Worm (Caenorhabditis elegans) whole organism, dauer: ENCODE measurements around the gene nas-31.

Source experiments
- unc-62 ChIP-seq: sonication (generic microtip); optimal IDR thresholded peaks from 2 replicates; lab custom pipeline; 2017; ENCODE audit warnings: missing biosample characterization, missing genetic modification reagents, missing genetic modification characterization

The nas-31 gene

DNA sequence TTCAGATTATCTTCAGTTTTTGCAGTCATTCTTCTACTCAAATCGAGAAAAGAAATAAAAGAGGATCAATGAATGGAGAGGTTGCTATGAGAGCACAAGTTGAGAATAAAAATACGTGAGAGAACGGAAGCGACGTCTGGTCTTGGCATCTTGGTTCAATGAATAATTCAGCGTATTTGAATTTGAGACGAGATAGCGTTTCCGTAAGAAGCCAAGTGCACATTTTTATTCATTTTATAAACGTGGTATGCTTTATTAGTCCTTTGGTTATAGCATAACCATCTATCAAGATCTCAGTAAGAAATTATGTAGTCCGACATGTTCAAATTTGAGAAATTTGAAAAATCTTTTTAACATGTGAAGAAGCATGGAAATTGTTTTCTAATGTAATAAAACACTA is 3.3 kb downstream of the nas-31 start, which contains the start of gene F58B4.2:
Gene F58B4.2 (minus strand): TSS at position 101 of the 400 bp plus-strand sequence.
- no peak for TF ChIP-seq unc-62 (GFP tag; lab: Kevin White, UChicago)

- TF ChIP-seq unc-62 (GFP tag; lab: Kevin White, UChicago), result no peak
Measured at ce11 chrV:10915922-10916321, 5.7 kb downstream of the nas-31 start.

- TF ChIP-seq unc-62 (GFP tag; lab: Kevin White, UChicago), result no peak
Measured at ce11 chrV:10909959-10910358, 11.7 kb downstream of the nas-31 start.

ce11 chrV:10909071-10909470 is 12.6 kb downstream of the nas-31 start, which contains the start of gene zzz-1:
TSS of gene zzz-1 (minus strand) at chrV:10909171.
- TF ChIP-seq unc-62 (GFP tag; lab: Kevin White, UChicago), result no peak

DNA sequence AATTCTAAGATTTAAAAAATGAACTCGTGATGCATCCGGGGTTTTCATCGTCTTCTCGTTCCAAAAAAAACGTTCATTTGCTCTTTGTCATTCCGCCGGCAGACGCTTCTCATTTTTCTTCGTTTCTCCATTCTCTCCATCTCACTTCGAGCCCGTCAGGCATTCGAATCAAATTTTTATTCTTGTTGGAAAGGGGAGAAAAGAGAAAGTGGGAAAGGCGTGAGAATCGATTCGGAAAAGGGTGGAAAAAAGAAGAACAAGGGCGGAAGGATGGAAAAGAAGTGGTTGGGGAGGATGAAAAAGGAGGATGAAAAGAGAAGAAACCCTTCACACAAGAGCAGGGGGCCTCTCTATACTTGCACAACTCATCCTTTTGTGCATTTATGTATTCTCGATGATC is 16.9 kb downstream of the nas-31 start:
- no peak for TF ChIP-seq unc-62 (GFP tag; lab: Kevin White, UChicago)

- TF ChIP-seq unc-62 (GFP tag; lab: Kevin White, UChicago), result no peak
Measured at ce11 chrV:10903748-10904147, 17.9 kb downstream of the nas-31 start, which contains the start of gene F32D8.15. TSS of gene F32D8.15 (plus strand) at chrV:10904048.

DNA sequence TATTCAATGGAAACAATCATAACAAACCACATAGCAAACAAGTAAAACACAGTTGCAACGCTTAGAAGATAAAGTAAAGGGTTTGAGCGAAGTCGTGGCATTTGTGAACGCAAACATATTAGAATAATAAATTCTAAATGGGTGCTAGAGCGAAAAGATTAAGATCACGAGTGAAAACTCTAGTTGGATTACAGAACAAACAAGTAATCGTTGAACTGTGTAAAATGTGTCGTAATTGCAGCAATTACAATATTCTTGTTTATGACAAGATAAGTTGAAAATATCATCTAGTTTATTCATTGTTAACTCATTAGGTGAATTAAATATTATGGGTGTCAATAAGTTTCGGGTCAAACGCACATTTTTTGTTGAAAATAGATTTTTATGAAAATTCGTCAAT is 19.0 kb downstream of the nas-31 start, which contains the start of gene F32D8.8:
Gene F32D8.8 (minus strand): TSS at position 101 of the 400 bp plus-strand sequence.
- TF ChIP-seq unc-62 (GFP tag; lab: Kevin White, UChicago), result no peak

DNA sequence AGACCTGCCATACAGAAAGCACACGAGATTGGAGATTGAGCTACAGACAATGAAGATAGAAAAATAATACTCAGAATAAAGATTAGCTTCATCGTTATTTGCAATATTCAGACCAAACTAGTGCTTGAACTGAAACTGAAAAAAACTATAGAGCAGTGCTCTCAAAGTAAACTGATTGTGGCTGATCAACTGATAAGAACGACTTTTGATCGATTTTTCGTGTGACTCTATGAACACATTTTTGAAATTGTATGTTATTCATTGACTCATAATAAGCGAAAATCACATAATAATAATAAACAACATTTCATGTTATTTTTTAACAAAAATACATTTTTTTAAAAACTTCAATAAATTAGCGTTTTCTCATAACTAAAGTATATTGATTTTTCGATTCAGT is 20.5 kb downstream of the nas-31 start, which contains the start of gene spp-16:
Gene spp-16 (minus strand): TSS at position 179 of the 400 bp plus-strand sequence.
- no peak for TF ChIP-seq unc-62 (GFP tag; lab: Kevin White, UChicago)

ce11 chrV:10898629-10899028 is 23.0 kb downstream of the nas-31 start:
- TF ChIP-seq unc-62 (GFP tag; lab: Kevin White, UChicago), result no peak

DNA sequence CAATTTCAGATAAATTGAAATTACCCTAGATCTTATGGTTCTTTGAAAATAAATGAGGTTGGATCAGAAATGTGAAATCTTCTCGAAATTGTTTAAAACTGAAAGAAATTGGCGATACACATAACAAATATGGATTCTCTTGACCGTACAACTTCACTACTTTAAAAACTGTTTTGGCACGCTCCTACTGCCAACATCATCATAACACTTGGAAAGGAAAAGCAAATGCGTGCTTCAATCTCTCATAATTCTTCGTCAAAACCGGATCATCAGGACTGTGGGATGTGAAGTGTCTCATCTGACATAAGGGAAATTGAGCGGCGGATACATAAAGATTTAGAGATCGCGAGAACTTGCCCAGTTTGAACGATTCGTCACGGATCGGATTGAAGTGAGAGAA is 23.5 kb downstream of the nas-31 start, which contains the start of gene F32D8.7:
Gene F32D8.7 (plus strand): TSS at position 329 of the 400 bp plus-strand sequence.
- no peak for TF ChIP-seq unc-62 (GFP tag; lab: Kevin White, UChicago)

ce11 chrV:10897172-10897571 is 24.5 kb downstream of the nas-31 start:
- TF ChIP-seq unc-62 (GFP tag; lab: Kevin White, UChicago), result no peak

DNA sequence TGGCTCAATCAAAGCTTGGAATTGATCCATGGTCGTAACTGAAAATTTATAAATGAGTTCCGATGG is 24.7 kb downstream of the nas-31 start, which contains the start of gene sec-61.G:
Gene sec-61.G (minus strand): TSS at position 38 of the 66 bp plus-strand sequence.
- no peak for TF ChIP-seq unc-62 (GFP tag; lab: Kevin White, UChicago)

DNA sequence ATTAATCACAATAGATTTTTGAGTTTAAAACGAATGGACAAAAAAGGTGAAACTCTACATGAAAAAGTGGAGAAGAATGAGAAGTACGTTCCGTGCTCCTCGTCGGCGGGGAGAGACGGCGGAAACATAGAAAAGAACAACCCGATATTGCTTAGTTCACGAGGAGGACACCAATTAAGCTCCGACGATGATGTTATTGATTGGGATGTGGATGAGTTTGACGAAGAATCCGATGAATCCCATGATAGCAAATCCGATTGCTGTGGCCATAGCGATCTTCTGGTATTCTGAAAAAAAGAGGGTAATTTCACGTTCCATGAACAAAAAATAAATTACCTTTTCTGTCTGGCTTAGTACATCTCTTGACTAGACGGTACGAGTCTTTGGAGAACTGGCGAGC is 24.9 kb downstream of the nas-31 start:
- TF ChIP-seq unc-62 (GFP tag; lab: Kevin White, UChicago), result no peak

DNA sequence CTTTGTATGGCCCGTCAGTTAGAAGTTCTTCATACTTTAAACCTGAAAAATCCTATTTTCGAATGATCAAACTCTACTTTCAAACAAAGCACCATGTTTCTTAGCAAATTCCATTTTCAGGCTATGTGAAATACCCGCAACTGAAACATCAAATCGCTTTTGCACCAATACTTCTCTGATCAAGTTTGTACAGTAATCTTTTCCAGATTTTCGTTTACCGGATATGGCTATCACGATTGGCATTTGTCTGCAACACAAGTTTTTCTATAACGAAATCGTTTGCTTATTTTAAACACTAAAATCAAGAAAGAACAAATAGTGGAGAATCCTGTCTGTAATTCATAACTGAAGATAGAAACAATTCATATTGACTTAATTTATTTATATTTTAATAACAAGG is 25.4 kb downstream of the nas-31 start, which contains the start of gene F32D8.13:
Gene F32D8.13 (minus strand): TSS at position 249 of the 400 bp plus-strand sequence.
- TF ChIP-seq unc-62 (GFP tag; lab: Kevin White, UChicago), result no peak

DNA sequence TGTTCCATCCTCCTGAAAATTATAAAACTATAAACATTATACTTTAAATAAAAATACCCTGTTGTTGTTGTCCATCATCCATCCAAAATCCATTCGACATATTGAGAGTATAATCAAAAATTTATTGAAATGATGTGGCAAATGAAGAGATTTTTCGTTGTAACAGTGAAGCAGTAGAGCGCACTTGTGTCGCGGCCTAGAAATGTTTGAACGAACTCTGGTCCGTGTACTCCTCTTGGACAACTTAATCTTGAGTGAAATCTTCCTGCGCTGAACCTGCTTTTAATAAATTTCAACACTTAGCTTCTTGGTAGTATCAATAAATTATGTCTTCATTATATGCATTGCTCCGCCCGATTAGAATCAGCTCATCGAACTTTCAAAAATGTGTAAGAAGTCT is 27.0 kb downstream of the nas-31 start, which contains the start of the genes F32D8.14 and F32D8.5:
Gene F32D8.14 (minus strand): TSS at position 188 of the 400 bp plus-strand sequence.
Gene F32D8.5 (plus strand): TSS at position 200 of the 400 bp plus-strand sequence.
- no peak for TF ChIP-seq unc-62 (GFP tag; lab: Kevin White, UChicago)

ce11 chrV:10893510-10894128 is 28.0 kb downstream of the nas-31 start, which contains the start of gene F32D8.4:
TSS of gene F32D8.4 (minus strand) at chrV:10893560.
- TF ChIP-seq unc-62 (GFP tag; lab: Kevin White, UChicago), result no peak

- no peak for TF ChIP-seq unc-62 (GFP tag; lab: Kevin White, UChicago)
Measured at ce11 chrV:10890980-10891379, 30.7 kb downstream of the nas-31 start, which contains the start of gene F32D8.12. TSS of gene F32D8.12 (minus strand) at chrV:10891027.
